Fruit fly (Drosophila melanogaster) whole organism, wandering third instar larva: ENCODE results near the gene Nup58.

Source experiments
- Abd-B ChIP-seq: fragments of >200 bp; optimal IDR thresholded peaks from 2 replicates; lab custom pipeline; 2017; ENCODE audit warnings: missing biosample characterization, missing genetic modification characterization
- CG32264 ChIP-seq: fragments of 200-800 bp; sonication (Bioruptor generic); optimal IDR thresholded peaks from 2 replicates; lab custom pipeline; 2016; ENCODE audit warnings: missing biosample characterization, missing genetic modification characterization
- CrebA ChIP-seq: fragments of 200-800 bp; sonication (Bioruptor generic); optimal IDR thresholded peaks from 2 replicates; lab custom pipeline; 2016; ENCODE audit warnings: missing biosample characterization, mild to moderate bottlenecking, missing genetic modification characterization, borderline replicate concordance
- Dfd ChIP-seq: fragments of >200 bp; optimal IDR thresholded peaks from 2 replicates; lab custom pipeline; 2017; ENCODE audit warnings: missing biosample characterization, missing genetic modification characterization
- Dif ChIP-seq: fragments of 200-275, 200-300 bp; sonication (Bioruptor generic); optimal IDR thresholded peaks from 2 replicates; lab custom pipeline; 2018; ENCODE audit warnings: missing biosample characterization, missing genetic modification characterization; ENCODE audit not compliant: partially characterized antibody
- GATAd ChIP-seq: sonication (Bioruptor generic); optimal IDR thresholded peaks from 2 replicates; lab custom pipeline; 2016; ENCODE audit warnings: missing biosample characterization, missing genetic modification characterization
- HLH106 ChIP-seq: fragments of 200-800 bp; optimal IDR thresholded peaks from 3 replicates; lab custom pipeline; 2019; ENCODE audit warnings: missing biosample characterization, mild to moderate bottlenecking, missing genetic modification characterization, moderate library complexity
- Hr78 ChIP-seq: fragments of >200 bp; optimal IDR thresholded peaks from 2 replicates; lab custom pipeline; 2017; ENCODE audit warnings: missing biosample characterization, missing genetic modification characterization
- Hr83 ChIP-seq: fragments of 200-300 bp; sonication (Bioruptor generic); optimal IDR thresholded peaks from 2 replicates; lab custom pipeline; 2016; ENCODE audit warnings: missing biosample characterization, mild to moderate bottlenecking, missing genetic modification characterization, moderate library complexity; ENCODE audit not compliant: poor library complexity, severe bottlenecking
- Jra ChIP-seq: sonication (Bioruptor generic); optimal IDR thresholded peaks from 2 replicates; lab custom pipeline; 2016; ENCODE audit warnings: missing biosample characterization, missing genetic modification characterization
- Myc ChIP-seq: fragments of >200 bp; optimal IDR thresholded peaks from 2 replicates; lab custom pipeline; 2017
- OdsH ChIP-seq: fragments of 200-800 bp; sonication (Bioruptor generic); optimal IDR thresholded peaks from 2 replicates; lab custom pipeline; 2016; ENCODE audit warnings: missing biosample characterization, mild to moderate bottlenecking, missing genetic modification characterization
- Rel ChIP-seq, 2 experiments: fragments of 200-800 bp; sonication (Bioruptor generic) in 1 of 2; optimal IDR thresholded peaks; 2 replicates in 1 of 2; 3 replicates in 1 of 2; lab custom pipeline; 2016 to 2019; ENCODE audit warnings: mild to moderate bottlenecking in 2 of 2, missing biosample characterization in 2 of 2, missing genetic modification characterization in 2 of 2, moderate library complexity in 1 of 2
- Sp1 ChIP-seq: fragments of 200-800 bp; sonication (Bioruptor generic); optimal IDR thresholded peaks from 3 replicates; lab custom pipeline; 2019; ENCODE audit warnings: missing biosample characterization, mild to moderate bottlenecking, missing genetic modification characterization, moderate library complexity
- Vsx2 ChIP-seq: fragments of 200-300, 225-300 bp; sonication (Bioruptor generic); optimal IDR thresholded peaks from 2 replicates; lab custom pipeline; 2018; ENCODE audit warnings: missing biosample characterization, missing genetic modification characterization; ENCODE audit not compliant: partially characterized antibody
- br ChIP-seq: fragments of 200-800 bp; sonication (Bioruptor generic); optimal IDR thresholded peaks from 2 replicates; lab custom pipeline; 2016; ENCODE audit warnings: missing biosample characterization, missing genetic modification characterization
- brk ChIP-seq: fragments of 200-800 bp; sonication (Bioruptor generic); optimal IDR thresholded peaks from 2 replicates; lab custom pipeline; 2016; ENCODE audit warnings: missing biosample characterization, mild to moderate bottlenecking, missing genetic modification characterization
- dl ChIP-seq, 2 experiments: fragments of 175-275, 200-275 bp in 1 of 2; fragments of 200-275 bp in 1 of 2; sonication (Bioruptor generic); optimal IDR thresholded peaks; lab custom pipeline; 2018; ENCODE audit warnings: mild to moderate bottlenecking in 2 of 2, missing biosample characterization in 2 of 2, missing genetic modification characterization in 2 of 2, moderate library complexity in 2 of 2; ENCODE audit not compliant: partially characterized antibody in 2 of 2, insufficient read depth in 1 of 2
- dmrt93B ChIP-seq: fragments of 200-800 bp; sonication (Bioruptor generic); optimal IDR thresholded peaks from 2 replicates; lab custom pipeline; 2018; ENCODE audit warnings: missing biosample characterization, mild to moderate bottlenecking, missing genetic modification characterization
- ey ChIP-seq: fragments of 200-800 bp; sonication (Bioruptor generic); optimal IDR thresholded peaks from 2 replicates; lab custom pipeline; 2016; ENCODE audit warnings: missing biosample characterization, missing genetic modification characterization
- h ChIP-seq: fragments of 200-800 bp; sonication (Bioruptor generic); optimal IDR thresholded peaks from 3 replicates; lab custom pipeline; 2016; ENCODE audit warnings: missing biosample characterization, mild to moderate bottlenecking, missing genetic modification characterization
- lola ChIP-seq: fragments of >200 bp; optimal IDR thresholded peaks from 2 replicates; lab custom pipeline; 2017; ENCODE audit warnings: missing biosample characterization, missing genetic modification characterization
- pan ChIP-seq: fragments of >200 bp; optimal IDR thresholded peaks from 2 replicates; lab custom pipeline; 2017
- psq ChIP-seq: fragments of 200-800 bp; sonication (Bioruptor generic); optimal IDR thresholded peaks from 3 replicates; lab custom pipeline; 2017; ENCODE audit warnings: missing biosample characterization, mild to moderate bottlenecking, missing genetic modification characterization, moderate library complexity
- rgr ChIP-seq: fragments of 200-800 bp; sonication (Bioruptor generic); optimal IDR thresholded peaks from 3 replicates; lab custom pipeline; 2016; ENCODE audit warnings: missing biosample characterization, mild to moderate bottlenecking, missing genetic modification characterization
- sage ChIP-seq: fragments of 200-800 bp; sonication (Bioruptor generic); optimal IDR thresholded peaks from 2 replicates; lab custom pipeline; 2016; ENCODE audit warnings: missing biosample characterization, mild to moderate bottlenecking, missing genetic modification characterization
- sv ChIP-seq: fragments of 200-800 bp; sonication (Bioruptor generic); optimal IDR thresholded peaks from 3 replicates; lab custom pipeline; 2016; ENCODE audit warnings: missing biosample characterization, missing genetic modification characterization
- usp ChIP-seq: fragments of >200 bp; optimal IDR thresholded peaks from 2 replicates; lab custom pipeline; 2017; ENCODE audit warnings: missing biosample characterization, missing genetic modification characterization
- woc ChIP-seq: sonication (Bioruptor generic); optimal IDR thresholded peaks from 2 replicates; lab custom pipeline; 2016; ENCODE audit warnings: missing biosample characterization, mild to moderate bottlenecking, missing genetic modification characterization

Nup58 gene

dm6 chr3R:19650718-19651117 is 5.9 kb downstream of the Nup58 start, which contains the start of gene CG31219:
Gene CG31219, plus strand, starts transcription at chr3R:19651018.
- no peak for TF ChIP-seq Dif (GFP tag; lab: Kevin White, UChicago)
- TF ChIP-seq GATAd (GFP tag; lab: Kevin White, UChicago): no peak
- TF ChIP-seq Dfd (GFP tag; lab: Kevin White, UChicago): no peak
- TF ChIP-seq Vsx2 (GFP tag; lab: Kevin White, UChicago): no peak
- no peak for TF ChIP-seq CG32264 (GFP tag; lab: Kevin White, UChicago)
- no peak for TF ChIP-seq rgr
- no peak for TF ChIP-seq pan (lab: Kevin White, UChicago)
- no peak for TF ChIP-seq usp (GFP tag; lab: Kevin White, UChicago)
- TF ChIP-seq Rel (GFP tag; optimal IDR thresholded peaks at IDR 0.05; lab: Kevin White, UChicago): no peak
- no peak for TF ChIP-seq Rel (tag; optimal IDR thresholded peaks at IDR 0.05; lab: Kevin White, UChicago)
- TF ChIP-seq CrebA (GFP tag; lab: Kevin White, UChicago): no peak
- no peak for TF ChIP-seq dl (GFP tag; optimal IDR thresholded peaks at IDR 0.05; lab: Kevin White, UChicago; ENCODE audit: insufficient read depth in 1 of 2, partially characterized antibody in 2 of 2)
- no peak for TF ChIP-seq h (GFP tag; lab: Kevin White, UChicago)

dm6 chr3R:19656455-19656854 is 11.6 kb downstream of the Nup58 start:
- TF ChIP-seq Dif (GFP tag; lab: Kevin White, UChicago): peak; percentile 12
- no peak for TF ChIP-seq sv (GFP tag; lab: Kevin White, UChicago)
- TF ChIP-seq Myc: no peak
- no peak for TF ChIP-seq Jra (GFP tag; lab: Kevin White, UChicago)
- TF ChIP-seq dl (GFP tag; optimal IDR thresholded peaks at IDR 0.05; lab: Kevin White, UChicago; ENCODE audit: insufficient read depth in 1 of 2, partially characterized antibody in 2 of 2): no peak
- peak; percentile 60 for TF ChIP-seq Vsx2 (GFP tag; lab: Kevin White, UChicago)

DNA sequence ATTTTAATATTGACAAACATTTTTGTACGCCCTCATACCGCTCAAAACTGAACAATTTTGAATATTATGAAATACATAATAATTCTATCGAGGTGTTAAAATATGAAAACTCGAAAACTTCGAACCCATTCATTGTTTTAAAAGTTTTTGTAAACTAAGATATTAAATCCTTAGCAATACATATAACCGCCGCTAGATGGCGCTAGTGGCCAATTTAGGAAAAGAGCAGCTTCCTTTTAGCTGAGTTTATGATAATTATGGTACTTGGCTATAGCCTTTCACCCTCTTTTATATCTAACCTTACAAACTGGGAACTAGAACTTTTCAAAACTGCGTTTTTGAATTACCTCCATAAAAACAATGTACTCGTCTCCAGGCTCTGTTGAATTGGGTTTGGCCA is 12.4 kb downstream of the Nup58 start:
- TF ChIP-seq Jra (GFP tag; lab: Kevin White, UChicago) (no peak), ey (GFP tag; lab: Kevin White, UChicago) (no peak)

DNA sequence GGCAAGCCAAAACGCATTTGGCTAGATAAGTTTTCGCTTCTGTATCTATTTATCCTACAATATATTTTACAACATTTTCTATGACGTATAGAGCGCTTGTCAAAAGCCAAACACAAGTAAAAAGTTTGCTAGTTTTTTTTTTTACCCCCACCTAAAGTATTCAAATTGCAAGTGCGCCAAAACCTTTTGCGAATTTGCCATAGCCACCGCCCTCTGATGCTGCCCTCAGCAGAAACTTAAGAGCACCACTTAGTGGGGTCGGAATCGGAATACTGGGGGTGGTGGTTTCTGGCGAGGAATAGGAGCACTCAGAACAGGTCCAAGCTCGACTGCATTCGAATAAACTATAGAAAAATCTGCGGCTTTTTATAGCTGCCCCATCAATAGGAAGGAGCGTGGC is 12.9 kb downstream of the Nup58 start, which contains the start of gene CG6184:
CG6184 (minus strand) TSS at position 101 of the 400 bp plus-strand sequence.
- TF ChIP-seq OdsH (GFP tag; lab: Kevin White, UChicago) (no peak), ey (GFP tag; lab: Kevin White, UChicago) (no peak), Dfd (GFP tag; lab: Kevin White, UChicago) (no peak), Rel (GFP tag; optimal IDR thresholded peaks at IDR 0.05; lab: Kevin White, UChicago) (no peak), Rel (tag; optimal IDR thresholded peaks at IDR 0.05; lab: Kevin White, UChicago) (no peak), lola (GFP tag; lab: Kevin White, UChicago) (no peak), woc (GFP tag; lab: Kevin White, UChicago) (no peak), Hr83 (GFP tag; lab: Kevin White, UChicago) (no peak), dl (GFP tag; optimal IDR thresholded peaks at IDR 0.05; lab: Kevin White, UChicago; ENCODE audit: insufficient read depth in 1 of 2, partially characterized antibody in 2 of 2) (no peak), sage (GFP tag; lab: Kevin White, UChicago) (no peak), pan (lab: Kevin White, UChicago) (no peak), Jra (GFP tag; lab: Kevin White, UChicago) (no peak), usp (GFP tag; lab: Kevin White, UChicago) (no peak), psq (no peak), Hr78 (GFP tag; lab: Kevin White, UChicago) (no peak), dmrt93B (GFP tag; lab: Kevin White, UChicago) (no peak)

DNA sequence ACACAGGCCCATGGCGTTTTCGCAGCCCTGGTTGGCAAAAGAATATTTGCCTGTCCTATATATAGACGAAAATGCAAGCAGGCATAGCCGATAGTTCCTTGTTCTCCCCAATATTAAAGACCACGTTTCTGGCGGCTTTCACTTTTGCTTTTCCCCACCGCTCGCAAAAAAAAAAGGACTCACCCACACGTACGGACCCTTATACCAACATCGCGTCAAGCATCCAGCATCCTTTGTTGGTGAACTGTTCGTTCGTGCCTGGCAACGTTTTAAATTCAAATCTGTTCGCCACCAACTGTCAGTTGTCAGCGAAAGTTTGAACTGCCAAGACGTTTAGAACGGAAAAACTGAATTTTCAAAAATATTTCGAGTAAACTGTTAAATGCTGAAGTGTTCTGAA is 14.6 kb downstream of the Nup58 start, which contains the start of gene ort:
ort (plus strand) TSS at position 301 of the 400 bp plus-strand sequence.
- no peak for TF ChIP-seq h (GFP tag; lab: Kevin White, UChicago)
- no peak for TF ChIP-seq dl (GFP tag; optimal IDR thresholded peaks at IDR 0.05; lab: Kevin White, UChicago; ENCODE audit: insufficient read depth in 1 of 2, partially characterized antibody in 2 of 2)
- no peak for TF ChIP-seq GATAd (GFP tag; lab: Kevin White, UChicago)
- no peak for TF ChIP-seq br (GFP tag; lab: Kevin White, UChicago)
- no peak for TF ChIP-seq pan (lab: Kevin White, UChicago)
- TF ChIP-seq CrebA (GFP tag; lab: Kevin White, UChicago): no peak
- no peak for TF ChIP-seq brk (GFP tag; lab: Kevin White, UChicago)
- TF ChIP-seq Sp1: no peak
- no peak for TF ChIP-seq psq
- no peak for TF ChIP-seq Abd-B (GFP tag; lab: Kevin White, UChicago)
- TF ChIP-seq usp (GFP tag; lab: Kevin White, UChicago): no peak
- no peak for TF ChIP-seq HLH106 (tag; lab: Kevin White, UChicago)
